Worm (Caenorhabditis elegans) whole organism, L1 larva: Measurements from ENCODE around the gene W09G12.7.

Source experiments
- C04F5.9 ChIP-seq: sonication (generic microtip); optimal IDR thresholded peaks from 2 replicates; lab custom pipeline; 2016; ENCODE audit warnings: missing genetic modification characterization, missing compliant biosample characterization
- C16A3.4 ChIP-seq: fragments of 150-350 bp; optimal IDR thresholded peaks from 2 replicates; lab custom pipeline; 2014; ENCODE audit warnings: missing biosample characterization, missing genetic modification characterization
- C34B4.2 ChIP-seq: sonication (generic microtip); optimal IDR thresholded peaks from 2 replicates; lab custom pipeline; 2017; ENCODE audit warnings: mild to moderate bottlenecking, missing genetic modification characterization, missing compliant biosample characterization
- Y116A8C.19 ChIP-seq: sonication (generic microtip); optimal IDR thresholded peaks from 2 replicates; lab custom pipeline; 2016; ENCODE audit warnings: missing compliant biosample characterization, missing genetic modification characterization, borderline replicate concordance
- aha-1 ChIP-seq: fragments of 150-350 bp; optimal IDR thresholded peaks from 2 replicates; lab custom pipeline; 2014; ENCODE audit warnings: missing biosample characterization, missing genetic modification characterization
- alr-1 ChIP-seq: fragments of 200-800 bp; sonication (Bioruptor generic); optimal IDR thresholded peaks from 2 replicates; lab custom pipeline; 2018; ENCODE audit warnings: borderline replicate concordance, mild to moderate bottlenecking, missing genetic modification characterization, missing compliant biosample characterization
- ama-1 ChIP-seq: fragments of 150-350 bp; optimal IDR thresholded peaks from 2 replicates; lab custom pipeline; 2014
- ceh-82 ChIP-seq, 3 experiments: fragments of 150-350 bp in 1 of 3; sonication (generic microtip) in 2 of 3; optimal IDR thresholded peaks; 2 replicates each; lab custom pipeline; 2014 to 2017; ENCODE audit warnings: missing biosample characterization in 3 of 3, missing genetic modification characterization in 3 of 3
- ceh-88 ChIP-seq: fragments of 200-800 bp; sonication (Bioruptor generic); IDR thresholded peaks from 2 replicates; pipeline ENCODE4 v1.3.6; 2022; ENCODE audit warnings: missing genetic modification characterization, missing compliant biosample characterization
- ces-1 ChIP-seq: fragments of 150-350 bp; optimal IDR thresholded peaks from 2 replicates; lab custom pipeline; 2014; ENCODE audit warnings: missing biosample characterization, missing genetic modification reagents, missing genetic modification characterization
- dpl-1 ChIP-seq, 3 experiments: fragments of 150-350 bp in 2 of 3; sonication (generic microtip) in 1 of 3; optimal IDR thresholded peaks; 2 replicates each; lab custom pipeline; 2014 to 2017; ENCODE audit warnings: missing biosample characterization in 3 of 3, missing genetic modification characterization in 3 of 3, missing genetic modification reagents in 3 of 3
- efl-3 ChIP-seq: fragments of 200-800 bp; sonication (Bioruptor generic); optimal IDR thresholded peaks from 2 replicates; lab custom pipeline; 2018; ENCODE audit warnings: mild to moderate bottlenecking, missing genetic modification characterization, missing compliant biosample characterization
- egl-27 ChIP-seq, 2 experiments: fragments of 150-350 bp in 1 of 2; sonication (generic microtip); optimal IDR thresholded peaks; 3 replicates each; lab custom pipeline; 2017 to 2018; ENCODE audit warnings: missing biosample characterization in 2 of 2, missing genetic modification characterization in 2 of 2, missing genetic modification reagents in 2 of 2
- elt-2 ChIP-seq: sonication (generic microtip); optimal IDR thresholded peaks from 2 replicates; lab custom pipeline; 2016; ENCODE audit warnings: missing genetic modification characterization, mild to moderate bottlenecking, inconsistent platforms, missing compliant biosample characterization, missing genetic modification reagents
- fkh-8 ChIP-seq: sonication (generic microtip); optimal IDR thresholded peaks from 2 replicates; lab custom pipeline; 2016; ENCODE audit warnings: mild to moderate bottlenecking, missing genetic modification characterization, missing compliant biosample characterization
- fos-1 ChIP-seq: fragments of 150-350 bp; optimal IDR thresholded peaks from 2 replicates; lab custom pipeline; 2014; ENCODE audit warnings: missing biosample characterization, missing genetic modification characterization
- hlh-4 ChIP-seq: sonication (generic microtip); optimal IDR thresholded peaks from 2 replicates; lab custom pipeline; 2016; ENCODE audit warnings: mild to moderate bottlenecking, missing genetic modification characterization, missing compliant biosample characterization
- lin-14 ChIP-seq: fragments of 200-800 bp; sonication (Bioruptor generic); optimal IDR thresholded peaks from 2 replicates; lab custom pipeline; 2018; ENCODE audit warnings: mild to moderate bottlenecking, missing genetic modification characterization, moderate library complexity, missing compliant biosample characterization
- lin-15B ChIP-seq: fragments of 150-350 bp; sonication (generic microtip); optimal IDR thresholded peaks from 3 replicates; lab custom pipeline; 2014; ENCODE audit warnings: missing biosample characterization, missing genetic modification characterization
- lin-35 ChIP-seq, 2 experiments: fragments of 150-350 bp; optimal IDR thresholded peaks; 2 replicates each; lab custom pipeline; 2014; ENCODE audit warnings: missing biosample characterization in 2 of 2, missing genetic modification characterization in 2 of 2, missing genetic modification reagents in 2 of 2
- lir-3 ChIP-seq: sonication (generic microtip); optimal IDR thresholded peaks from 2 replicates; lab custom pipeline; 2016; ENCODE audit warnings: mild to moderate bottlenecking, missing genetic modification characterization, moderate library complexity, missing compliant biosample characterization; ENCODE audit not compliant: poor library complexity
- lsy-2 ChIP-seq, 2 experiments: fragments of 150-350 bp; optimal IDR thresholded peaks; 2 replicates each; lab custom pipeline; 2014; ENCODE audit warnings: missing biosample characterization in 2 of 2, missing genetic modification characterization in 2 of 2
- mab-9 ChIP-seq: fragments of 200-800 bp; sonication (Bioruptor generic); IDR thresholded peaks from 2 replicates; pipeline ENCODE4 v1.3.6; 2022; ENCODE audit warnings: missing genetic modification reagents, missing genetic modification characterization, missing compliant biosample characterization
- mef-2 ChIP-seq: fragments of 150-350 bp; optimal IDR thresholded peaks from 2 replicates; lab custom pipeline; 2014; ENCODE audit warnings: missing biosample characterization, missing genetic modification characterization
- mep-1 ChIP-seq: fragments of 150-350 bp; optimal IDR thresholded peaks from 2 replicates; lab custom pipeline; 2014; ENCODE audit warnings: missing biosample characterization, missing genetic modification characterization
- nhr-11 ChIP-seq: fragments of 150-350 bp; optimal IDR thresholded peaks from 2 replicates; lab custom pipeline; 2014; ENCODE audit warnings: missing biosample characterization, missing genetic modification characterization
- nhr-19 ChIP-seq: fragments of 200-800 bp; sonication (Bioruptor generic); conservative IDR thresholded peaks from 2 replicates; pipeline ENCODE4 v1.3.6; 2022; ENCODE audit warnings: missing genetic modification characterization, missing compliant biosample characterization
- nhr-20 ChIP-seq: sonication (generic microtip); optimal IDR thresholded peaks from 2 replicates; lab custom pipeline; 2016; ENCODE audit warnings: mild to moderate bottlenecking, missing genetic modification characterization, missing compliant biosample characterization
- nhr-237 ChIP-seq: fragments of 150-350 bp; optimal IDR thresholded peaks from 2 replicates; lab custom pipeline; 2014; ENCODE audit warnings: missing biosample characterization, missing genetic modification characterization
- nhr-28 ChIP-seq: fragments of 150-350 bp; optimal IDR thresholded peaks from 2 replicates; lab custom pipeline; 2014; ENCODE audit warnings: missing biosample characterization, missing genetic modification characterization
- nhr-47 ChIP-seq: sonication (generic microtip); optimal IDR thresholded peaks from 2 replicates; lab custom pipeline; 2016; ENCODE audit warnings: mild to moderate bottlenecking, missing genetic modification characterization, moderate library complexity, missing compliant biosample characterization
- nhr-71 ChIP-seq: sonication (generic microtip); optimal IDR thresholded peaks from 2 replicates; lab custom pipeline; 2016; ENCODE audit warnings: mild to moderate bottlenecking, missing genetic modification characterization, moderate library complexity, missing compliant biosample characterization
- nhr-76 ChIP-seq: sonication (generic microtip); optimal IDR thresholded peaks from 2 replicates; lab custom pipeline; 2017; ENCODE audit warnings: missing biosample characterization, missing genetic modification characterization
- nhr-77 ChIP-seq: fragments of 150-350 bp; optimal IDR thresholded peaks from 2 replicates; lab custom pipeline; 2014; ENCODE audit warnings: missing biosample characterization, missing genetic modification characterization
- nhr-84 ChIP-seq: sonication (generic microtip); optimal IDR thresholded peaks from 2 replicates; lab custom pipeline; 2017; ENCODE audit warnings: missing biosample characterization, missing genetic modification characterization
- nhr-85 ChIP-seq: sonication (generic microtip); peaks from one replicate; lab custom pipeline; 2016; ENCODE audit warnings: missing genetic modification characterization, inconsistent platforms, missing compliant biosample characterization
- pax-3 ChIP-seq: fragments of 200-800 bp; sonication (Bioruptor generic); optimal IDR thresholded peaks from 2 replicates; lab custom pipeline; 2018; ENCODE audit warnings: mild to moderate bottlenecking, missing genetic modification characterization, moderate library complexity, missing compliant biosample characterization
- pqm-1 ChIP-seq: sonication (generic microtip); optimal IDR thresholded peaks from 3 replicates; lab custom pipeline; 2017; ENCODE audit warnings: missing biosample characterization, missing genetic modification characterization
- rnt-1 ChIP-seq: sonication (generic microtip); optimal IDR thresholded peaks from 2 replicates; lab custom pipeline; 2016; ENCODE audit warnings: mild to moderate bottlenecking, missing genetic modification characterization, moderate library complexity, missing compliant biosample characterization
- skn-1 ChIP-seq: fragments of 150-350 bp; optimal IDR thresholded peaks from 2 replicates; lab custom pipeline; 2014; ENCODE audit warnings: missing biosample characterization, missing genetic modification characterization
- snpc-4 ChIP-seq: fragments of 150-350 bp; optimal IDR thresholded peaks from 2 replicates; lab custom pipeline; 2014; ENCODE audit warnings: missing biosample characterization, missing genetic modification characterization
- snu-23 ChIP-seq: sonication (generic microtip); optimal IDR thresholded peaks from 2 replicates; lab custom pipeline; 2016; ENCODE audit warnings: missing genetic modification characterization, missing compliant biosample characterization
- sox-4 ChIP-seq: sonication (generic microtip); optimal IDR thresholded peaks from 2 replicates; lab custom pipeline; 2016; ENCODE audit warnings: missing genetic modification characterization, missing compliant biosample characterization
- sptf-1 ChIP-seq: fragments of 150-350 bp; optimal IDR thresholded peaks from 2 replicates; lab custom pipeline; 2014; ENCODE audit warnings: missing biosample characterization, missing genetic modification characterization
- swsn-7 ChIP-seq: sonication (generic microtip); optimal IDR thresholded peaks from 2 replicates; lab custom pipeline; 2016; ENCODE audit warnings: missing genetic modification characterization, missing compliant biosample characterization
- tbx-2 ChIP-seq: sonication (generic microtip); optimal IDR thresholded peaks from 2 replicates; lab custom pipeline; 2016; ENCODE audit warnings: missing genetic modification characterization, missing compliant biosample characterization
- tlp-1 ChIP-seq: fragments of 150-350 bp; optimal IDR thresholded peaks from 2 replicates; lab custom pipeline; 2014; ENCODE audit warnings: missing biosample characterization, missing genetic modification characterization
- unc-130 ChIP-seq: fragments of 150-350 bp; optimal IDR thresholded peaks from 2 replicates; lab custom pipeline; 2017; ENCODE audit warnings: missing biosample characterization, missing genetic modification characterization, inconsistent platforms
- unc-62 ChIP-seq: fragments of 150-350 bp; optimal IDR thresholded peaks from 2 replicates; lab custom pipeline; 2014; ENCODE audit warnings: missing biosample characterization, missing genetic modification reagents, missing genetic modification characterization
- unc-86 ChIP-seq: sonication (generic microtip); optimal IDR thresholded peaks from 2 replicates; lab custom pipeline; 2016; ENCODE audit warnings: missing genetic modification characterization, missing compliant biosample characterization
- unc-98 ChIP-seq: fragments of 200-800 bp; sonication (Bioruptor generic); IDR thresholded peaks from 2 replicates; pipeline ENCODE4 v1.3.6; 2022; ENCODE audit warnings: missing genetic modification characterization, missing compliant biosample characterization
- vab-15 ChIP-seq: sonication (generic microtip); optimal IDR thresholded peaks from 2 replicates; lab custom pipeline; 2017; ENCODE audit warnings: missing genotype, mild to moderate bottlenecking, missing genetic modification characterization, missing compliant biosample characterization
- zip-4 ChIP-seq: fragments of 200-800 bp; sonication (Bioruptor generic); optimal IDR thresholded peaks from 2 replicates; lab custom pipeline; 2018; ENCODE audit warnings: mild to moderate bottlenecking, missing genetic modification characterization, moderate library complexity, missing compliant biosample characterization
- ztf-11 ChIP-seq, 2 experiments: sonication (generic microtip); optimal IDR thresholded peaks; 2 replicates each; lab custom pipeline; 2016 to 2017; ENCODE audit warnings: missing genetic modification characterization in 2 of 2, missing biosample characterization in 1 of 2, missing compliant biosample characterization in 1 of 2

Gene W09G12.7

ce11 chrIV:1274583-1274982, 45.7 kb downstream of the W09G12.7 start, which contains the start of gene C09E9.1 (continued):
- TF ChIP-seq rnt-1 (tag; lab: Kevin White, UChicago) (peak; percentile 74), ces-1 (GFP tag; lab: Kevin White, UChicago) (no peak), fos-1 (tag; lab: Kevin White, UChicago) (no peak), nhr-71 (tag; lab: Kevin White, UChicago) (peak; percentile 88), egl-27 (tag; optimal IDR thresholded peaks at IDR 0.05; lab: Kevin White, UChicago) (no peak), nhr-76 (tag; lab: Kevin White, UChicago) (no peak), aha-1 (tag; lab: Kevin White, UChicago) (no peak), Y116A8C.19 (tag; lab: Kevin White, UChicago) (no peak), mef-2 (tag; lab: Kevin White, UChicago) (no peak), pqm-1 (no peak), nhr-19 (GFP tag; lab: Robert Waterston, UW) (peak; percentile 40), unc-130 (tag; lab: Kevin White, UChicago) (no peak), skn-1 (tag; lab: Kevin White, UChicago) (peak; percentile 76), C34B4.2 (tag; lab: Kevin White, UChicago) (no peak), dpl-1 (GFP tag; optimal IDR thresholded peaks at IDR 0.05; lab: Kevin White, UChicago) (peak; percentile 80 to 88 (median 80)), ama-1 (lab: Kevin White, UChicago) (peak; percentile 24), nhr-47 (tag; lab: Kevin White, UChicago) (peak; percentile 85), nhr-20 (tag; lab: Kevin White, UChicago) (peak; percentile 63), tbx-2 (tag; lab: Kevin White, UChicago) (peak; percentile 73), efl-3 (no peak), nhr-28 (tag; lab: Kevin White, UChicago) (no peak), nhr-85 (tag; lab: Kevin White, UChicago) (no peak), lin-15B (tag; lab: Kevin White, UChicago) (peak; percentile 77), nhr-84 (no peak), snu-23 (GFP tag; lab: Kevin White, UChicago) (peak; percentile 75), ztf-11 (tag; optimal IDR thresholded peaks at IDR 0.05; lab: Kevin White, UChicago) (peak in 1 of 2 experiments; percentile 24), lir-3 (no peak), sptf-1 (tag; lab: Kevin White, UChicago) (no peak), tlp-1 (tag; lab: Kevin White, UChicago) (no peak), C16A3.4 (tag; lab: Kevin White, UChicago) (no peak), zip-4 (peak; percentile 30), alr-1 (tag; lab: Kevin White, UChicago) (no peak), ceh-82 (tag; optimal IDR thresholded peaks at IDR 0.05; lab: Kevin White, UChicago) (peak in 2 of 3 experiments; percentile 25 to 71), lin-35 (GFP tag; optimal IDR thresholded peaks at IDR 0.05; lab: Kevin White, UChicago) (peak; percentile 86 to 92), nhr-77 (tag; lab: Kevin White, UChicago) (no peak), ceh-88 (GFP tag; lab: Robert Waterston, UW) (no peak), nhr-11 (peak; percentile 39), C04F5.9 (tag; lab: Kevin White, UChicago) (no peak), elt-2 (tag; lab: Kevin White, UChicago) (peak; percentile 50), hlh-4 (tag; lab: Kevin White, UChicago) (no peak), snpc-4 (peak; percentile 43), lin-14 (GFP tag; lab: Kevin White, UChicago) (peak; percentile 79), mab-9 (GFP tag; lab: Robert Waterston, UW) (peak; percentile 36; the same call in 1 of the 2 replicates), fkh-8 (tag; lab: Kevin White, UChicago) (peak; percentile 85), sox-4 (tag; lab: Kevin White, UChicago) (no peak), lsy-2 (tag; optimal IDR thresholded peaks at IDR 0.05; lab: Kevin White, UChicago) (peak; percentile 67 to 73), vab-15 (tag; lab: Kevin White, UChicago) (no peak), mep-1 (tag; lab: Kevin White, UChicago) (peak; percentile 67), unc-98 (GFP tag; lab: Robert Waterston, UW) (no peak), unc-62 (no peak), swsn-7 (tag; lab: Kevin White, UChicago) (peak; percentile 75), nhr-237 (tag; lab: Kevin White, UChicago) (no peak), unc-86 (peak; percentile 77), pax-3 (peak; percentile 7)
